Comparison of ENCODE assay signal across 3 fruit fly cellular contexts in genomic region chr2L:19537779-19538456, dm6.
TF ChIP-seq lines count a peak whose summit lies in the region.

Gene CG13082 (plus strand): TSS chr2L:19538425.

TF ChIP-seq in whole organism, embryonic, 481 proteins besides CTCF, POLR2A, EP300 and RAD21 (continued from another document and continues in another):
- TF ChIP-seq az2 (GFP tag; optimal IDR thresholded peaks at IDR 0.05; lab: Kevin White, UChicago): peak; percentile 53
- TF ChIP-seq CG18599 (GFP tag; optimal IDR thresholded peaks at IDR 0.05; lab: Kevin White, UChicago): peak; percentile 30
- TF ChIP-seq CG30020 (tag; optimal IDR thresholded peaks at IDR 0.05; lab: Kevin White, UChicago): peak; percentile 12
- TF ChIP-seq CG12155 (GFP tag; optimal IDR thresholded peaks at IDR 0.05; lab: Kevin White, UChicago): peak; percentile 10
- peak; percentile 5 for TF ChIP-seq CG17568 (GFP tag; optimal IDR thresholded peaks at IDR 0.05; lab: Kevin White, UChicago)
- peak; percentile 4; the same call in 1 of the 2 replicates for TF ChIP-seq sim (GFP tag; IDR thresholded peaks at IDR 0.05; lab: Robert Waterston, UW)
- peak; percentile 30 for TF ChIP-seq CG17802 (tag; optimal IDR thresholded peaks at IDR 0.05; lab: Kevin White, UChicago)
- TF ChIP-seq CG33213 (GFP tag; optimal IDR thresholded peaks at IDR 0.05; lab: Kevin White, UChicago): no peak
- peak; percentile 93 for TF ChIP-seq sens (GFP tag; lab: Kevin White, UChicago)
- TF ChIP-seq CG3065 (GFP tag; optimal IDR thresholded peaks at IDR 0.05; lab: Kevin White, UChicago): no peak
- TF ChIP-seq Poxn (GFP tag; IDR thresholded peaks at IDR 0.05; lab: Robert Waterston, UW): no peak
- peak; percentile 21 for TF ChIP-seq Max (GFP tag; optimal IDR thresholded peaks at IDR 0.05; lab: Kevin White, UChicago)
- TF ChIP-seq Ssrp (tag; optimal IDR thresholded peaks at IDR 0.05; lab: Kevin White, UChicago): peak; percentile 35
- peak; percentile 50 for TF ChIP-seq Oli (tag; optimal IDR thresholded peaks at IDR 0.05; lab: Kevin White, UChicago)
- peak; percentile 70 for TF ChIP-seq CG10431 (GFP tag; optimal IDR thresholded peaks at IDR 0.05; lab: Kevin White, UChicago)
- TF ChIP-seq Rx (GFP tag; IDR thresholded peaks at IDR 0.05; lab: Robert Waterston, UW): no peak
- no peak for TF ChIP-seq p53 (GFP tag; optimal IDR thresholded peaks at IDR 0.05; lab: Kevin White, UChicago)
- 0 out of 2 replicates have a peak, but pooled peaks have one; percentile 18 for TF ChIP-seq CG10959 (GFP tag; IDR thresholded peaks at IDR 0.05; lab: Robert Waterston, UW)
- TF ChIP-seq bab2 (GFP tag; optimal IDR thresholded peaks at IDR 0.05; lab: Kevin White, UChicago): peak; percentile 55
- peak; percentile 16 for TF ChIP-seq Antp (GFP tag; optimal IDR thresholded peaks at IDR 0.05; lab: Kevin White, UChicago)
- peak; percentile 26 for TF ChIP-seq Hr3 (GFP tag; optimal IDR thresholded peaks at IDR 0.05; lab: Kevin White, UChicago)
- TF ChIP-seq trem (tag; optimal IDR thresholded peaks at IDR 0.05; lab: Kevin White, UChicago): peak; percentile 56
- no peak for TF ChIP-seq NfI (GFP tag; optimal IDR thresholded peaks at IDR 0.05; lab: Kevin White, UChicago)
- TF ChIP-seq CG2678 (tag; optimal IDR thresholded peaks at IDR 0.05; lab: Kevin White, UChicago): peak; percentile 66
- TF ChIP-seq pho (GFP tag; optimal IDR thresholded peaks at IDR 0.05; lab: Kevin White, UChicago): peak; percentile 28
- peak; percentile 14 for TF ChIP-seq CG10462 (GFP tag; optimal IDR thresholded peaks at IDR 0.05; lab: Kevin White, UChicago)
- TF ChIP-seq onecut (GFP tag; IDR thresholded peaks at IDR 0.05; lab: Robert Waterston, UW): peak; percentile 13; the same call in 1 of the 2 replicates
- TF ChIP-seq CG6683 (GFP tag; optimal IDR thresholded peaks at IDR 0.05; lab: Kevin White, UChicago): no peak
- no peak for TF ChIP-seq Ets97D (GFP tag; optimal IDR thresholded peaks at IDR 0.05; lab: Kevin White, UChicago)
- peak; percentile 39 for TF ChIP-seq Asciz (GFP tag; optimal IDR thresholded peaks at IDR 0.05; lab: Kevin White, UChicago)
- 0 out of 2 replicates have a peak, but pooled peaks have one; percentile 6 for TF ChIP-seq ranshi (GFP tag; IDR thresholded peaks at IDR 0.05; lab: Robert Waterston, UW)
- TF ChIP-seq lbe (GFP tag; optimal IDR thresholded peaks at IDR 0.05; lab: Kevin White, UChicago): peak; percentile 62
- TF ChIP-seq CG17186 (GFP tag; optimal IDR thresholded peaks at IDR 0.05; lab: Kevin White, UChicago): no peak
- TF ChIP-seq chn (GFP tag; optimal IDR thresholded peaks at IDR 0.05; lab: Kevin White, UChicago): peak; percentile 22
- peak; percentile 57 for TF ChIP-seq grau (tag; optimal IDR thresholded peaks at IDR 0.05; lab: Kevin White, UChicago)
- no peak for TF ChIP-seq inv (GFP tag; IDR thresholded peaks at IDR 0.05; lab: Robert Waterston, UW; ENCODE audit: partially characterized antibody)
- no peak for TF ChIP-seq sima (GFP tag; optimal IDR thresholded peaks at IDR 0.05; lab: Kevin White, UChicago)
- peak; percentile 57 for TF ChIP-seq CG33557 (GFP tag; optimal IDR thresholded peaks at IDR 0.05; lab: Kevin White, UChicago)
- peak; percentile 77 for TF ChIP-seq gsb-n (tag; optimal IDR thresholded peaks at IDR 0.05; lab: Kevin White, UChicago)
- TF ChIP-seq tap (tag; optimal IDR thresholded peaks at IDR 0.05; lab: Kevin White, UChicago): peak; percentile 20
- TF ChIP-seq Lhr (GFP tag; optimal IDR thresholded peaks at IDR 0.05; lab: Kevin White, UChicago): peak; percentile 44
- 0 out of 2 replicates have a peak, but pooled peaks have one; percentile 26 for TF ChIP-seq ssp (GFP tag; IDR thresholded peaks at IDR 0.05; lab: Robert Waterston, UW)
- peak; percentile 23 for TF ChIP-seq tx (GFP tag; optimal IDR thresholded peaks at IDR 0.05; lab: Kevin White, UChicago)

TF ChIP-seq in whole organism, prepupa, 60 proteins besides CTCF, POLR2A, EP300 and RAD21 (continued from another document):
- TF ChIP-seq CG32006 (GFP tag; optimal IDR thresholded peaks at IDR 0.05; lab: Kevin White, UChicago) (peak; percentile 95), CG8632 (GFP tag; optimal IDR thresholded peaks at IDR 0.05; lab: Kevin White, UChicago) (peak; percentile 87), dac (GFP tag; optimal IDR thresholded peaks at IDR 0.05; lab: Kevin White, UChicago) (peak; percentile 81), CG4318 (GFP tag; optimal IDR thresholded peaks at IDR 0.05; lab: Kevin White, UChicago) (peak; percentile 87), eg (GFP tag; IDR thresholded peaks at IDR 0.05; lab: Robert Waterston, UW) (peak; percentile 72), CG7368 (GFP tag; optimal IDR thresholded peaks at IDR 0.05; lab: Kevin White, UChicago) (peak; percentile 67), vri (GFP tag; optimal IDR thresholded peaks at IDR 0.05; lab: Kevin White, UChicago) (peak; percentile 83), fd59A (GFP tag; optimal IDR thresholded peaks at IDR 0.05; lab: Kevin White, UChicago) (peak; percentile 67), fd85E (GFP tag; optimal IDR thresholded peaks at IDR 0.05; lab: Kevin White, UChicago) (peak; percentile 62), Eip75B (GFP tag; optimal IDR thresholded peaks at IDR 0.05; lab: Kevin White, UChicago) (peak; percentile 93), CG16779 (tag; optimal IDR thresholded peaks at IDR 0.05; lab: Kevin White, UChicago) (peak; percentile 66), lz (GFP tag; optimal IDR thresholded peaks at IDR 0.05; lab: Kevin White, UChicago) (peak; percentile 96), Hr4 (GFP tag; optimal IDR thresholded peaks at IDR 0.05; lab: Kevin White, UChicago) (peak; percentile 80), Eip93F (GFP tag; optimal IDR thresholded peaks at IDR 0.05; lab: Kevin White, UChicago) (peak; percentile 94), CG11294 (GFP tag; IDR thresholded peaks at IDR 0.05; lab: Robert Waterston, UW) (peak; percentile 45; the same call in 1 of the 2 replicates), CG11762 (GFP tag; optimal IDR thresholded peaks at IDR 0.05; lab: Kevin White, UChicago; ENCODE audit: insufficient read depth) (peak; percentile 88), spab (GFP tag; optimal IDR thresholded peaks at IDR 0.05; lab: Kevin White, UChicago) (peak; percentile 63), Sox15 (GFP tag; optimal IDR thresholded peaks at IDR 0.05; lab: Kevin White, UChicago) (peak; percentile 76), CG6792 (GFP tag; optimal IDR thresholded peaks at IDR 0.05; lab: Kevin White, UChicago) (peak; percentile 93), CG9139 (GFP tag; optimal IDR thresholded peaks at IDR 0.05; lab: Kevin White, UChicago) (peak; percentile 9), CG6163 (GFP tag; IDR thresholded peaks at IDR 0.05; lab: Robert Waterston, UW) (peak; percentile 87), CG10631 (GFP tag; optimal IDR thresholded peaks at IDR 0.05; lab: Kevin White, UChicago) (peak; percentile 87), Hr38 (GFP tag; optimal IDR thresholded peaks at IDR 0.05; lab: Kevin White, UChicago) (no peak), Gug (GFP tag; IDR thresholded peaks at IDR 0.05; lab: Robert Waterston, UW) (peak; percentile 73), Smox (GFP tag; optimal IDR thresholded peaks at IDR 0.05; lab: Kevin White, UChicago) (peak; percentile 96), Sox102F (GFP tag; optimal IDR thresholded peaks at IDR 0.05; lab: Kevin White, UChicago) (peak; percentile 95), esn (GFP tag; optimal IDR thresholded peaks at IDR 0.05; lab: Kevin White, UChicago) (peak; percentile 97), CG11902 (GFP tag; optimal IDR thresholded peaks at IDR 0.05; lab: Kevin White, UChicago) (peak; percentile 81), pdm3 (GFP tag; optimal IDR thresholded peaks at IDR 0.05; lab: Kevin White, UChicago) (peak; percentile 88), cyc (GFP tag; optimal IDR thresholded peaks at IDR 0.05; lab: Kevin White, UChicago) (peak; percentile 96), CG8319 (GFP tag; optimal IDR thresholded peaks at IDR 0.05; lab: Kevin White, UChicago) (peak; percentile 84), Ets21C (GFP tag; optimal IDR thresholded peaks at IDR 0.05; lab: Kevin White, UChicago) (peak; percentile 94), dsx (GFP tag; optimal IDR thresholded peaks at IDR 0.05; lab: Kevin White, UChicago; ENCODE audit: poor library complexity, severe bottlenecking) (peak; percentile 69), Sox14 (GFP tag; optimal IDR thresholded peaks at IDR 0.05; lab: Kevin White, UChicago) (peak; percentile 95), Met (GFP tag; optimal IDR thresholded peaks at IDR 0.05; lab: Kevin White, UChicago) (peak; percentile 97), net (GFP tag; optimal IDR thresholded peaks at IDR 0.05; lab: Kevin White, UChicago) (peak; percentile 83)
TF ChIP-seq in whole organism, prepupa: peak in this region for 58.

TF ChIP-seq in whole organism, wandering third instar larva, 38 proteins besides CTCF, POLR2A, EP300 and RAD21 (continued from another document):
- TF ChIP-seq Vsx2 (GFP tag; optimal IDR thresholded peaks at IDR 0.05; lab: Kevin White, UChicago; ENCODE audit: partially characterized antibody): no peak
- TF ChIP-seq Dif (GFP tag; optimal IDR thresholded peaks at IDR 0.05; lab: Kevin White, UChicago; ENCODE audit: partially characterized antibody): no peak
- TF ChIP-seq Rel (GFP tag; optimal IDR thresholded peaks at IDR 0.05; lab: Kevin White, UChicago): no peak
- peak; percentile 58 for TF ChIP-seq Rel (tag; optimal IDR thresholded peaks at IDR 0.05; lab: Kevin White, UChicago)
- peak; percentile 85 for TF ChIP-seq ey (GFP tag; optimal IDR thresholded peaks at IDR 0.05; lab: Kevin White, UChicago)
- no peak for TF ChIP-seq Abd-B (GFP tag; optimal IDR thresholded peaks at IDR 0.05; lab: Kevin White, UChicago)
